Fruit fly (Drosophila melanogaster) S2 (cell line): ENCODE results near the gene orion.

ENCODE experiments used
- CG8478 ChIP-seq: fragments of >200 bp; optimal IDR thresholded peaks from 2 replicates; lab custom pipeline; 2018
- CTCF ChIP-seq, 2 experiments: fragments of >200 bp; optimal IDR thresholded peaks; 2 replicates each; lab custom pipeline; 2018

- TF ChIP-seq CTCF (optimal IDR thresholded peaks at IDR 0.05; lab: Kevin White, UChicago) (peak in 1 of 2 experiments; percentile 34), CG8478 (lab: Kevin White, UChicago) (no peak)
Measured at dm6 chrX:7933210-7933915, 13.3 kb downstream of the orion start, which contains the start of the genes Dhdds and RpS14a.
